Fruit fly (Drosophila melanogaster) whole organism, prepupa: ENCODE measurements around the gene Afti.

ENCODE experiments used
- Blimp-1 ChIP-seq: fragments of 200-800 bp; sonication (Bioruptor generic); optimal IDR thresholded peaks from 3 replicates; lab custom pipeline; 2017; ENCODE audit warnings: missing biosample characterization, missing genetic modification characterization, mild to moderate bottlenecking, moderate library complexity, missing genetic modification reagents
- CG10669 ChIP-seq: fragments of 200-800 bp; sonication (Bioruptor generic); optimal IDR thresholded peaks from 3 replicates; lab custom pipeline; 2018; ENCODE audit warnings: missing biosample characterization, mild to moderate bottlenecking, missing genetic modification characterization, moderate library complexity
- CG11294 ChIP-seq: fragments of 200-800 bp; sonication (Bioruptor generic); IDR thresholded peaks from 2 replicates; pipeline ENCODE4 v1.3.6; 2022; ENCODE audit warnings: missing biosample characterization, missing genetic modification characterization
- CG11762 ChIP-seq: fragments of 200-800 bp; sonication (Bioruptor generic); optimal IDR thresholded peaks from 3 replicates; lab custom pipeline; 2016; ENCODE audit warnings: missing biosample characterization, missing genetic modification characterization; ENCODE audit not compliant: insufficient read depth
- CG11902 ChIP-seq: fragments of 200-800 bp; sonication (Bioruptor generic); optimal IDR thresholded peaks from 3 replicates; lab custom pipeline; 2016; ENCODE audit warnings: missing biosample characterization, missing genetic modification characterization
- CG15336 ChIP-seq: fragments of 200-800 bp; sonication (Bioruptor generic); IDR thresholded peaks from 2 replicates; pipeline ENCODE4 v1.3.6; 2022; ENCODE audit warnings: missing biosample characterization, missing genetic modification characterization
- CG1621 ChIP-seq: fragments of 200-800 bp; sonication (Bioruptor generic); optimal IDR thresholded peaks from 3 replicates; lab custom pipeline; 2018; ENCODE audit warnings: missing biosample characterization, mild to moderate bottlenecking, missing genetic modification characterization
- CG16779 ChIP-seq: fragments of 200-800 bp; sonication (Bioruptor generic); optimal IDR thresholded peaks from 3 replicates; lab custom pipeline; 2017; ENCODE audit warnings: missing biosample characterization, mild to moderate bottlenecking, missing genetic modification characterization
- CG3032 ChIP-seq: fragments of 200-800 bp; optimal IDR thresholded peaks from 2 replicates; lab custom pipeline; 2019; ENCODE audit warnings: missing biosample characterization, mild to moderate bottlenecking, missing genetic modification characterization, moderate library complexity
- CG31627 ChIP-seq: fragments of 200-800 bp; sonication (Bioruptor generic); optimal IDR thresholded peaks from 3 replicates; lab custom pipeline; 2016; ENCODE audit warnings: missing biosample characterization, missing genetic modification characterization
- CG32006 ChIP-seq: fragments of 200-800 bp; sonication (Bioruptor generic); optimal IDR thresholded peaks from 3 replicates; lab custom pipeline; 2017; ENCODE audit warnings: missing biosample characterization, mild to moderate bottlenecking, missing genetic modification characterization
- CG34406 ChIP-seq: fragments of 200-800 bp; sonication (Bioruptor generic); optimal IDR thresholded peaks from 3 replicates; lab custom pipeline; 2016; ENCODE audit warnings: missing biosample characterization, missing genetic modification characterization
- CG4318 ChIP-seq: fragments of 200-800 bp; sonication (Bioruptor generic); optimal IDR thresholded peaks from 3 replicates; lab custom pipeline; 2017; ENCODE audit warnings: missing biosample characterization, mild to moderate bottlenecking, missing genetic modification characterization
- CG6276 ChIP-seq: fragments of 200-800 bp; sonication (Bioruptor generic); optimal IDR thresholded peaks from 2 replicates; lab custom pipeline; 2017; ENCODE audit warnings: missing biosample characterization, mild to moderate bottlenecking, missing genetic modification characterization
- CG6792 ChIP-seq: fragments of 200-800 bp; sonication (Bioruptor generic); optimal IDR thresholded peaks from 3 replicates; lab custom pipeline; 2016; ENCODE audit warnings: missing biosample characterization, missing genetic modification characterization
- CG6808 ChIP-seq: fragments of 200-800 bp; sonication (Bioruptor generic); optimal IDR thresholded peaks from 3 replicates; lab custom pipeline; 2017; ENCODE audit warnings: missing biosample characterization, missing genetic modification characterization, mild to moderate bottlenecking, moderate library complexity, missing genetic modification reagents
- CG8119 ChIP-seq: fragments of 200-800 bp; sonication (Bioruptor generic); IDR thresholded peaks from 3 replicates; pipeline ENCODE4 v1.3.6; 2022; ENCODE audit warnings: missing biosample characterization, missing genetic modification characterization
- CG8319 ChIP-seq: fragments of 200-800 bp; sonication (Bioruptor generic); optimal IDR thresholded peaks from 3 replicates; lab custom pipeline; 2016; ENCODE audit warnings: missing biosample characterization, missing genetic modification characterization
- CG9139 ChIP-seq: fragments of 200-800 bp; sonication (Bioruptor generic); optimal IDR thresholded peaks from 3 replicates; lab custom pipeline; 2017; ENCODE audit warnings: missing biosample characterization, mild to moderate bottlenecking, missing genetic modification characterization
- Eip75B ChIP-seq: fragments of 200-800 bp; sonication (Bioruptor generic); optimal IDR thresholded peaks from 3 replicates; lab custom pipeline; 2016; ENCODE audit warnings: missing biosample characterization, missing genetic modification characterization
- Eip78C ChIP-seq: fragments of 200-800 bp; sonication (Bioruptor generic); peaks from one replicate; lab custom pipeline; 2016; ENCODE audit warnings: missing biosample characterization, missing genetic modification characterization
- Eip93F ChIP-seq: fragments of 200-800 bp; sonication (Bioruptor generic); optimal IDR thresholded peaks from 2 replicates; lab custom pipeline; 2016; ENCODE audit warnings: missing biosample characterization, mild to moderate bottlenecking, missing genetic modification characterization
- Ets21C ChIP-seq: fragments of 200-800 bp; sonication (Bioruptor generic); optimal IDR thresholded peaks from 3 replicates; lab custom pipeline; 2016; ENCODE audit warnings: missing biosample characterization, missing genetic modification characterization
- Ets96B ChIP-seq: fragments of 200-800 bp; optimal IDR thresholded peaks from 2 replicates; lab custom pipeline; 2019; ENCODE audit warnings: missing biosample characterization, mild to moderate bottlenecking, missing genetic modification characterization, moderate library complexity
- Gug ChIP-seq: fragments of 200-800 bp; sonication (Bioruptor generic); IDR thresholded peaks from 2 replicates; pipeline ENCODE4 v1.3.6; 2022; ENCODE audit warnings: missing biosample characterization, missing genetic modification characterization
- Hr38 ChIP-seq: sonication (Bioruptor generic); optimal IDR thresholded peaks from 2 replicates; lab custom pipeline; 2016; ENCODE audit warnings: missing biosample characterization, missing genetic modification characterization
- Hr39 ChIP-seq: fragments of 200-800 bp; sonication (Bioruptor generic); optimal IDR thresholded peaks from 2 replicates; lab custom pipeline; 2016; ENCODE audit warnings: missing biosample characterization, missing genetic modification characterization
- Hr4 ChIP-seq: fragments of 200-800 bp; sonication (Bioruptor generic); optimal IDR thresholded peaks from 3 replicates; lab custom pipeline; 2016; ENCODE audit warnings: missing biosample characterization, missing genetic modification characterization
- Lpt ChIP-seq: fragments of 200-800 bp; sonication (Bioruptor generic); optimal IDR thresholded peaks from 3 replicates; lab custom pipeline; 2016; ENCODE audit warnings: missing biosample characterization, missing genetic modification characterization
- Met ChIP-seq: fragments of 200-800 bp; sonication (Bioruptor generic); optimal IDR thresholded peaks from 3 replicates; lab custom pipeline; 2016; ENCODE audit warnings: missing biosample characterization, missing genetic modification characterization
- Smox ChIP-seq: fragments of 200-800 bp; sonication (Bioruptor generic); optimal IDR thresholded peaks from 3 replicates; lab custom pipeline; 2016; ENCODE audit warnings: missing biosample characterization, missing genetic modification characterization
- Sox102F ChIP-seq: fragments of 200-800 bp; sonication (Bioruptor generic); optimal IDR thresholded peaks from 2 replicates; lab custom pipeline; 2016; ENCODE audit warnings: missing biosample characterization, mild to moderate bottlenecking, missing genetic modification characterization
- Sox15 ChIP-seq: fragments of 200-800 bp; sonication (Bioruptor generic); optimal IDR thresholded peaks from 3 replicates; lab custom pipeline; 2016; ENCODE audit warnings: missing biosample characterization, missing genetic modification characterization
- achi ChIP-seq: fragments of 200-800 bp; sonication (Bioruptor generic); optimal IDR thresholded peaks from 3 replicates; lab custom pipeline; 2016; ENCODE audit warnings: missing biosample characterization, missing genetic modification characterization
- cyc ChIP-seq: fragments of 200-800 bp; sonication (Bioruptor generic); optimal IDR thresholded peaks from 3 replicates; lab custom pipeline; 2016; ENCODE audit warnings: missing biosample characterization, missing genetic modification characterization
- dac ChIP-seq: fragments of 200-800 bp; sonication (Bioruptor generic); optimal IDR thresholded peaks from 2 replicates; lab custom pipeline; 2017; ENCODE audit warnings: missing biosample characterization, mild to moderate bottlenecking, missing genetic modification characterization
- dsx ChIP-seq: fragments of 200-800 bp; optimal IDR thresholded peaks from 3 replicates; lab custom pipeline; 2019; ENCODE audit warnings: missing biosample characterization, mild to moderate bottlenecking, missing genetic modification characterization, moderate library complexity; ENCODE audit not compliant: poor library complexity, severe bottlenecking
- esn ChIP-seq: fragments of 200-800 bp; sonication (Bioruptor generic); optimal IDR thresholded peaks from 2 replicates; lab custom pipeline; 2016; ENCODE audit warnings: missing biosample characterization, mild to moderate bottlenecking, missing genetic modification characterization, moderate library complexity
- fd59A ChIP-seq: fragments of 200-800 bp; sonication (Bioruptor generic); optimal IDR thresholded peaks from 2 replicates; lab custom pipeline; 2017; ENCODE audit warnings: missing biosample characterization, mild to moderate bottlenecking, missing genetic modification characterization, missing genetic modification reagents
- fd85E ChIP-seq: fragments of 200-800 bp; sonication (Bioruptor generic); optimal IDR thresholded peaks from 3 replicates; lab custom pipeline; 2016; ENCODE audit warnings: missing biosample characterization, missing genetic modification characterization
- fkh ChIP-seq: fragments of 200-800 bp; sonication (Bioruptor generic); optimal IDR thresholded peaks from 3 replicates; lab custom pipeline; 2017; ENCODE audit warnings: missing biosample characterization, mild to moderate bottlenecking, missing genetic modification characterization, moderate library complexity
- lz ChIP-seq: fragments of 200-800 bp; sonication (Bioruptor generic); optimal IDR thresholded peaks from 3 replicates; lab custom pipeline; 2016; ENCODE audit warnings: missing biosample characterization, missing genetic modification characterization
- net ChIP-seq: fragments of 200-800 bp; sonication (Bioruptor generic); optimal IDR thresholded peaks from 3 replicates; lab custom pipeline; 2016; ENCODE audit warnings: missing biosample characterization, missing genetic modification characterization
- pdm3 ChIP-seq: fragments of 200-800 bp; sonication (Bioruptor generic); optimal IDR thresholded peaks from 3 replicates; lab custom pipeline; 2016; ENCODE audit warnings: missing biosample characterization, missing genetic modification characterization
- salr ChIP-seq, 2 experiments: fragments of 200-800 bp; sonication (Bioruptor generic); optimal IDR thresholded peaks; 3 replicates each; lab custom pipeline; 2016 to 2018; ENCODE audit warnings: missing biosample characterization in 2 of 2, missing genetic modification characterization in 2 of 2, mild to moderate bottlenecking in 1 of 2
- spab ChIP-seq: fragments of 200-800 bp; sonication (Bioruptor generic); optimal IDR thresholded peaks from 2 replicates; lab custom pipeline; 2017; ENCODE audit warnings: missing biosample characterization, mild to moderate bottlenecking, missing genetic modification characterization, missing genetic modification reagents
- ss ChIP-seq, 2 experiments: fragments of 200-800 bp; sonication (Bioruptor generic); optimal IDR thresholded peaks; 2 replicates in 1 of 2; 3 replicates in 1 of 2; lab custom pipeline; 2017 to 2018; ENCODE audit warnings: mild to moderate bottlenecking in 2 of 2, missing biosample characterization in 2 of 2, missing genetic modification characterization in 2 of 2, moderate library complexity in 1 of 2
- svp ChIP-seq: fragments of 200-800 bp; sonication (Bioruptor generic); peaks from one replicate; lab custom pipeline; 2016; ENCODE audit warnings: missing biosample characterization, missing genetic modification characterization
- topi ChIP-seq: fragments of 200-800 bp; sonication (Bioruptor generic); optimal IDR thresholded peaks from 3 replicates; lab custom pipeline; 2016; ENCODE audit warnings: missing biosample characterization, missing genetic modification characterization
- vri ChIP-seq: fragments of 200-800 bp; sonication (Bioruptor generic); optimal IDR thresholded peaks from 3 replicates; lab custom pipeline; 2016; ENCODE audit warnings: missing biosample characterization, mild to moderate bottlenecking, missing genetic modification characterization

Afti gene

DNA sequence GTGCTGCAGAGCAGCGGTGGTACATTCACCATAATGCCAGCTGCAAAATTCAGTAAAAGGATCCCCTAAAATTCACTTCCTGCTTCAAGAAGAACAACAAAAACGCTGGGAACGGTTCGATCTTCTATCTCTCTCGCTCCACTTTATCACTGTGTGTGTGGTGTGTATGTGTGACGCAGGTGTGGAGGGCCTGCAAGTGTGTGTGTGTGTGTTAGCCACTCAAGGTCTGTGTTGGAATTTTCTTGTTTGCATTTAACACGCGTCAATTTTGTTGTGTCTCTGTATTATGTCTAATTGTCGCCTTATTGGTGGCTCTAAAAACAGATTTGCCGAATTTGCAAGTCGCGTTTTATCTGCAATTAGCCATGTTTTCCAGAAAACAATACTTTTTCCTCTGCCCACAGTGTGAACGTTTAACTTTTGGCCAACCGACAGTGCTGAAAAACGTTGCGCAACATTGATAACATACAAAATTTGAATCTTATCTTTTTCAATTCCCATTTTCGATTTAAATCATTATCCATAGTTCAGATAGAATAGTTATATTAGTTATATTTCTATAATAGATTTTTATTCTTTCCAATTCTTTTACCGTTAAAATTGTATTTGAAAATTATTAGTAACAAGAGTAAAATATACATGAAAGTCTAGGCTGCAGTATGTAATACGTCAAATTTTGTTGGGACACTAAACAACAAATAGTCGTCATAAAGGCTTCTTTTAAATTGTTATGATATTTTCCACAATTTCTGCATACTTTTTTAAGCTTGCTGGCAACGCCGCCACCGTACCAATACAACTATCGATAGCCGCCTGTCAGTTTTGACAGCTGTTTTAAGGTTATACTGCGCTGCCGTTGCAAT lies at the start of gene Afti, which contains the start of gene ATPsynE:
Gene Afti (minus strand): TSS at position 440 of the 863 bp plus-strand sequence.
Gene ATPsynE (plus strand): TSS at position 698 of the 863 bp plus-strand sequence.
- peak; percentile 80 for TF ChIP-seq cyc (GFP tag; lab: Kevin White, UChicago)
- peak; percentile 100 for TF ChIP-seq achi
- peak; percentile 44 for TF ChIP-seq CG11762 (GFP tag; lab: Kevin White, UChicago)
- TF ChIP-seq CG3032 (tag; lab: Kevin White, UChicago) = peak; percentile 66
- TF ChIP-seq fd59A (GFP tag; lab: Kevin White, UChicago) = peak; percentile 24
- TF ChIP-seq CG11294 (GFP tag; lab: Robert Waterston, UW) = peak; percentile 29; the same call in 1 of the 2 replicates
- no peak for TF ChIP-seq CG16779
- TF ChIP-seq spab (GFP tag; lab: Kevin White, UChicago) = no peak
- TF ChIP-seq esn (GFP tag; lab: Kevin White, UChicago) = peak; percentile 69
- TF ChIP-seq Sox15 (GFP tag; lab: Kevin White, UChicago) = peak; percentile 66
- no peak for TF ChIP-seq fkh (GFP tag; lab: Kevin White, UChicago)
- peak; percentile 57 for TF ChIP-seq CG6792 (GFP tag; lab: Kevin White, UChicago)
- TF ChIP-seq Eip75B = no peak
- peak; percentile 62 for TF ChIP-seq Eip78C
- no peak for TF ChIP-seq Hr38 (GFP tag; lab: Kevin White, UChicago)
- TF ChIP-seq vri (GFP tag; lab: Kevin White, UChicago) = no peak
- TF ChIP-seq Hr4 (GFP tag; lab: Kevin White, UChicago) = no peak
- TF ChIP-seq CG9139 (GFP tag; lab: Kevin White, UChicago) = no peak
- no peak for TF ChIP-seq Eip93F
- peak; percentile 85 for TF ChIP-seq CG31627
- TF ChIP-seq Met = no peak
- no peak for TF ChIP-seq dsx (GFP tag; lab: Kevin White, UChicago)
- no peak for TF ChIP-seq Lpt (GFP tag; lab: Kevin White, UChicago)
- peak; percentile 75 for TF ChIP-seq lz (GFP tag; lab: Kevin White, UChicago)
- no peak for TF ChIP-seq CG6276 (GFP tag; lab: Kevin White, UChicago)
- peak; percentile 8 for TF ChIP-seq CG1621 (tag; lab: Kevin White, UChicago)
- peak; percentile 79 for TF ChIP-seq Hr39 (GFP tag; lab: Kevin White, UChicago)
- TF ChIP-seq fd85E = no peak
- no peak for TF ChIP-seq CG8319 (GFP tag; lab: Kevin White, UChicago)
- TF ChIP-seq CG32006 = no peak
- TF ChIP-seq salr (GFP tag; optimal IDR thresholded peaks at IDR 0.05; lab: Kevin White, UChicago) = peak in 1 of 2 experiments; percentile 36
- TF ChIP-seq CG8119 (GFP tag; lab: Robert Waterston, UW) = no peak
- no peak for TF ChIP-seq Smox (GFP tag; lab: Kevin White, UChicago)
- TF ChIP-seq CG6808 (GFP tag; lab: Kevin White, UChicago) = no peak
- no peak for TF ChIP-seq Blimp-1 (GFP tag; lab: Kevin White, UChicago)
- TF ChIP-seq Ets96B (tag; lab: Kevin White, UChicago) = peak; percentile 32
- no peak for TF ChIP-seq svp (GFP tag; lab: Kevin White, UChicago)
- no peak for TF ChIP-seq pdm3 (GFP tag; lab: Kevin White, UChicago)
- TF ChIP-seq topi (GFP tag; lab: Kevin White, UChicago) = peak; percentile 54
- TF ChIP-seq CG15336 = peak; percentile 51
- TF ChIP-seq CG10669 (GFP tag; lab: Kevin White, UChicago) = no peak
- no peak for TF ChIP-seq CG4318
- TF ChIP-seq Sox102F (GFP tag; lab: Kevin White, UChicago) = no peak
- TF ChIP-seq CG11902 (GFP tag; lab: Kevin White, UChicago) = peak; percentile 62
- TF ChIP-seq Gug (GFP tag; lab: Robert Waterston, UW) = peak; percentile 18; the same call in 1 of the 2 replicates
- TF ChIP-seq CG34406 (GFP tag; lab: Kevin White, UChicago) = peak; percentile 30
- TF ChIP-seq dac = no peak
- TF ChIP-seq net (GFP tag; lab: Kevin White, UChicago) = peak; percentile 37
- no peak for TF ChIP-seq Ets21C (GFP tag; lab: Kevin White, UChicago)
- no peak for TF ChIP-seq ss (GFP tag; optimal IDR thresholded peaks at IDR 0.05; lab: Kevin White, UChicago)
